Worm (Caenorhabditis elegans): ENCODE results near the gene krr-1.

krr-1 gene

DNA sequence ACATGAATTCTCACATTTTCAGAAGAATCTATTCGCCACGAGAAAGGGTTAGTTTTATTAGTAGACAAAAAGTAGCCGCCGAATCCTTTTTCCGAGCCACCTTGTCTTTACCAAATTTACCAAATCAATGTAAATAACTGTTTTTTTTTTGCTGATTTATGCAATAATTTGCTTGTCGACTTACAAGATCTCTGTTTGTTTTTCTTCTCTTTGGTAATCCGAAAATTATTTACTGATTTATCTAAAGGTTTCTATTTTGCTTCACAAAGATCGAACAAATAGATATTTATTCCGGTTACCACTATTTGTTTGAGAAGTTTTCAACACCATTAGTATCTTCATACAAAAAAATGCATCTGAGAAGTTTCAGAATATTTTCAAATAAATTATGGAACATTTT, 35.0 kb downstream of the krr-1 start, which contains the start of gene C13A2.7:
C13A2.7 (plus strand) TSS at position 301 of the 400 bp plus-strand sequence.
- TF ChIP-seq crh-2 (tag; optimal IDR thresholded peaks at IDR 0.05): no peak
- no peak for TF ChIP-seq gmeb-1 (tag; optimal IDR thresholded peaks at IDR 0.05)
- no peak for TF ChIP-seq nhr-11 (tag; optimal IDR thresholded peaks at IDR 0.05)
- TF ChIP-seq ztf-4 (tag; optimal IDR thresholded peaks at IDR 0.05): no peak

DNA sequence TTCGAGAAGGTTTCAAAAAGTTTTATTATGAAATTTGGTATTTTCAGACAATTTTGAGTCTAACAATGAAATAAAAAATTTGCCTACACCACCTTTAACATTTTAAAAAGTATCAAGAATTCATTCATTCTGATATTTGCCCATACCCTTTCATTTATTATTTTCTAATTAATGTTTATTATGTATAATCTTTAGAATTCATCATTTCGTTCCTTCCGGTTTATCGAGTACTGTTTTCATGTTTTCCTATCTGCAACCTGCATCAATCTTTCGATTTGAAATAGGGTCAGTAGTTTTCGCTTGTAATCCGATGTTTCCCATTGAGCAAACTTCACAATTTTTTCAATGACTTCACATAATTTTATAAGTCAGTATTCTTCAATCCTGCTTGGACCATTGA, 38.4 kb downstream of the krr-1 start, which contains the start of gene C13A2.6:
C13A2.6 (plus strand) TSS at position 301 of the 400 bp plus-strand sequence.
- no peak for TF ChIP-seq mab-5 (tag; optimal IDR thresholded peaks at IDR 0.05)
- no peak for TF ChIP-seq nhr-21 (tag; optimal IDR thresholded peaks at IDR 0.05)
- TF ChIP-seq mbf-1 (tag; optimal IDR thresholded peaks at IDR 0.05): no peak
- no peak for TF ChIP-seq sem-4 (tag; optimal IDR thresholded peaks at IDR 0.05)
- TF ChIP-seq lin-13 (GFP tag; optimal IDR thresholded peaks at IDR 0.05): no peak
- TF ChIP-seq nhr-10 (tag; optimal IDR thresholded peaks at IDR 0.05): no peak
- no peak for TF ChIP-seq ama-1 (optimal IDR thresholded peaks at IDR 0.05)

DNA sequence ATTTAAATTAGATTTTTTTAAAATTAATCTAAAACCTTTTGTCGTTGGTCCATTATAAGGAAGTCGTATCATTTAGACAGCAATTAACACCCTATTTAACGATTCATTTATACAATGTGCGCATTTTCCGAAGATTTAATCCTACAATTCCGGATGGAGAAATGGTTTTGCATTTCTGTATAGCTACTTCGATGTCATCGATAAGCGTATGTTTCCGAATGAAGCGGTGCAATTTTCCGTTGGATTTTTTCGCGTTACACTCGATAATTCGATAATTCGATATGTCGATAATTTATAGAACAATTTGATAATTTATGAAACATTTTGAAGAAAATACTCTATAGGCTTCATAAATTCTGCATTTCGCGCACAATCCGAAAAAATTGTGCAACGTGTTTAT, 44.0 kb downstream of the krr-1 start, which contains the start of gene C13A2.10:
C13A2.10 (minus strand) TSS at position 101 of the 400 bp plus-strand sequence.
- TF ChIP-seq ZK546.5 (tag; optimal IDR thresholded peaks at IDR 0.05) (no peak), C34F6.9 (tag; optimal IDR thresholded peaks at IDR 0.05) (no peak), fos-1 (tag; optimal IDR thresholded peaks at IDR 0.05) (no peak), ceh-16 (tag; optimal IDR thresholded peaks at IDR 0.05) (no peak), ama-1 (optimal IDR thresholded peaks at IDR 0.05) (no peak), skn-1 (tag; optimal IDR thresholded peaks at IDR 0.05) (no peak), unc-55 (GFP tag; optimal IDR thresholded peaks at IDR 0.05) (no peak), elt-1 (tag; optimal IDR thresholded peaks at IDR 0.05) (no peak), egl-27 (tag; optimal IDR thresholded peaks at IDR 0.05) (no peak), nhr-25 (tag; optimal IDR thresholded peaks at IDR 0.05) (no peak), gmeb-1 (tag; optimal IDR thresholded peaks at IDR 0.05) (no peak), nhr-129 (tag; optimal IDR thresholded peaks at IDR 0.05) (no peak), crh-2 (tag; optimal IDR thresholded peaks at IDR 0.05) (no peak), sma-9 (GFP tag; optimal IDR thresholded peaks at IDR 0.05) (no peak), sma-9 (tag; optimal IDR thresholded peaks at IDR 0.05) (no peak), elt-3 (tag; optimal IDR thresholded peaks at IDR 0.05) (no peak), dmd-4 (tag; optimal IDR thresholded peaks at IDR 0.05) (no peak), lin-11 (tag; optimal IDR thresholded peaks at IDR 0.05) (no peak), lin-39 (tag; optimal IDR thresholded peaks at IDR 0.05) (no peak), mbf-1 (tag; optimal IDR thresholded peaks at IDR 0.05) (no peak)

DNA sequence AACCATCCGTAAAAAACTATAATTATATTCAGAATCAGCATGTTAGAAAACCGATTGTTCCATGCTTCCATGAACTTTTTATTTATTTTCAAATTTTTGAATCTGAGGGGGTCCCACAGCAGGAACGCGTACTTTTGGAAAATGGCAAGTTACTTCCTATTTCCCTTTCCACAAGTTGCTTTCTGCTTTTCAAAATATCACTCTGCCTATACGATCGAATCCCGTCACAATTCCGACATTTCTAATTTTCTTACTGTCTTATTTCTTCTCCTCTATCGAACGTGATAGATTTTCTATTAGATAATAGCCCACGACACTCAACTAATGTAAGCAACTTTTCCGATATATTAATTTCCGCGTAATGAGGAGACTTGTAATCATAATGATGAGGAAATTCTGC, 44.5 kb downstream of the krr-1 start, which contains the start of gene C13A2.5:
C13A2.5 (plus strand) TSS at position 301 of the 400 bp plus-strand sequence.
- TF ChIP-seq nhr-6 (tag; optimal IDR thresholded peaks at IDR 0.05): no peak

DNA sequence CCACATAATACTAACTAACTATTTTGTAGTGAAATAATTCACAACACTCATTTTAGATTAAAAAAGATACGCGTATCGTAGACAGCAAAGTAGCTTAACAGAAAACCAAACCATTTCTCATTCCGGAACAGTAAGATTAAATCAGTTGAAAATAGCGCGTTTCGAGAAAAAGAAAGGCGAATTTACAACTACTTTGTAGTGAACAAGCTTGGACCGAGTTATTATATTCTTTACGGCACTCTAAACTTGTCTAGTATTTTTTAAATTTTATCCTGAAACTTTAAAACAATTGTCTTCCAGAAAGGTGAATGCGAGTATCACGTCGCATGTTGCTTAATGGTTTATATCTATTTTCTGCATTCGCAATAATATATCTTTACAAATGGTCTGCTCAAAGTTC, 48.1 kb downstream of the krr-1 start, which contains the start of gene C13A2.4:
C13A2.4 (plus strand) TSS at position 301 of the 400 bp plus-strand sequence.
- TF ChIP-seq mbf-1 (tag; optimal IDR thresholded peaks at IDR 0.05) (no peak), C34F6.9 (tag; optimal IDR thresholded peaks at IDR 0.05) (no peak), elt-1 (tag; optimal IDR thresholded peaks at IDR 0.05) (no peak), ztf-11 (tag; optimal IDR thresholded peaks at IDR 0.05) (no peak), egl-27 (tag; optimal IDR thresholded peaks at IDR 0.05) (no peak), nhr-25 (tag; optimal IDR thresholded peaks at IDR 0.05) (no peak)

DNA sequence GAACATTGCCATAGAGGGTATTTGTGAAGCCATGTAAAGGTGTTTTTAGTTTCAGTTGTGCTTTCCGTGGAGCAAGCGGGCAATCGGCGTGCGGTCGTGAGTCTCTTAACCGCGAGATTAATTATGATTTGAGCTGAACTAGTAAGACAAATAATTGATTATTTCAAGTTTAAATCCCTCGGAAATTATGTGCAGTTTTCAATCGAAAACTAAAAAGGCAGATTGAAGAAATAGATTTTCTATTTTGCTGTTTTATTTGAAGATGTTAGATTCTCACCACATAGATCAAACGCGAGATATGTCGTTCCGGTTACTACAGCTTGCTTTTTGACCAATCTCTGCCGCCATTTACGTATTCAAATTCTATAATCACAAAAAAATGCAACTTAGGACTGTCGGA, 51.0 kb downstream of the krr-1 start, which contains the start of gene C13A2.3:
C13A2.3 (plus strand) TSS at position 301 of the 400 bp plus-strand sequence.
- no peak for TF ChIP-seq fos-1 (tag; optimal IDR thresholded peaks at IDR 0.05)

Data from whole organism, L2 larva.